Worm (Caenorhabditis elegans) whole organism, L4/young adult: Measurements from ENCODE around the gene T16G1.18.

Source experiments
- W03F9.2 ChIP-seq: fragments of 150-350 bp; optimal IDR thresholded peaks from 2 replicates; lab custom pipeline; 2014; ENCODE audit warnings: missing biosample characterization, missing genetic modification characterization
- dao-5 ChIP-seq: sonication (generic microtip); optimal IDR thresholded peaks from 2 replicates; lab custom pipeline; 2016; ENCODE audit warnings: missing genotype, missing genetic modification characterization, moderate library complexity, missing compliant biosample characterization
- him-1 ChIP-seq: sonication (generic microtip); optimal IDR thresholded peaks from 2 replicates; lab custom pipeline; 2016; ENCODE audit warnings: missing genotype, missing genetic modification reagents, missing genetic modification characterization, missing compliant biosample characterization

DNA sequence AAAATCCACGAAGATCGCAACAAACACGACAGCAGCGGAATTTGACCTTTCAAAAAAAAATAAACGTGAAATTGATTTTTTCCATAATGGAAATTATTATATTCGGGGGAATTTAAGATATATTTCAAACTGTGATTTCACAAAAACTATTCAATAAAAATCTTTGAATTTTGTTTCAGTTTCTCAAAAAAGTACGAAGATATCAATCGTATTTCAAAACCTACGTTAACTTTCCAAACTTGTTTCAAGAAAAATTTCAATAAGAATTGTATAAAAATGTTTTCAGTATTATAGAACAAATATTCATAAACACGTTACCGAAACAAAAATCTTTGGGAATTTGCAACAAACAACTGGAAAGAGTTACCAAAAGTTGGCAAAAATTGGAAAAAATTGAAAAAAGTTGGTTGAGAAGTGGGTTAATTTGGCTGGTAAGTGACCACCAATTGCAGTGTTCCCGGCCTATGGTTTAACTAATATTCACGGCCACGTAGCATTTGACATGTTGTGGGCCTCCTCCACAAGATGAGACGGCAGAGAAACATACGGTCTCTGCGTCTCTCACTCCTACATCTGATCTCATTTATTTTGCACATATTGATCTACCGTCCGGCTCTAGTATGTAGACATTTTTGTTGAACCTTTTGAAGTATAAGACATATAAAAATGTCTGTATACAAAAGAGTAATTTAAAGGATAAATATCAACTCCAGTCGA, at the start of gene T16G1.18, which contains the start of gene T16G1.9:
- TF ChIP-seq him-1 (tag; lab: Kevin White, UChicago) (no peak), W03F9.2 (tag; lab: Kevin White, UChicago) (no peak), dao-5 (no peak)
